Fruit fly (Drosophila melanogaster): ENCODE data around the gene Rpn3.

The Rpn3 gene

dm6 chr2L:19002959-19003371 lies 48.6 kb upstream of the Rpn3 start, which contains the start of gene CG31793 (continued):
- TF ChIP-seq CG18619 (GFP tag; optimal IDR thresholded peaks at IDR 0.05) (peak; percentile 32), CG1647 (GFP tag; optimal IDR thresholded peaks at IDR 0.05) (no peak), lab (GFP tag; optimal IDR thresholded peaks at IDR 0.05) (peak; percentile 73), CG6175 (GFP tag; IDR thresholded peaks at IDR 0.05) (no peak), amos (GFP tag; IDR thresholded peaks at IDR 0.05; ENCODE audit: partially characterized antibody) (no peak), CG18764 (GFP tag; optimal IDR thresholded peaks at IDR 0.05) (no peak), CG32767 (GFP tag; IDR thresholded peaks at IDR 0.05) (peak; percentile 57), disco-r (GFP tag; optimal IDR thresholded peaks at IDR 0.05) (no peak), Hsf (GFP tag; optimal IDR thresholded peaks at IDR 0.05) (no peak), grau (tag; optimal IDR thresholded peaks at IDR 0.05) (peak; percentile 72), CG13624 (GFP tag; optimal IDR thresholded peaks at IDR 0.05) (peak; percentile 2), CoRest (tag; optimal IDR thresholded peaks at IDR 0.05) (peak; percentile 65), CG9215 (GFP tag; IDR thresholded peaks at IDR 0.05) (no peak), odd (GFP tag; optimal IDR thresholded peaks at IDR 0.05) (peak; percentile 46), CG34224 (GFP tag; IDR thresholded peaks at IDR 0.05; ENCODE audit: partially characterized antibody) (peak; percentile 52; the same call in 2 of the 3 replicates), Asciz (GFP tag; optimal IDR thresholded peaks at IDR 0.05) (peak; percentile 39), dmrt99B (tag; optimal IDR thresholded peaks at IDR 0.05) (peak; percentile 58), CG10543 (GFP tag; optimal IDR thresholded peaks at IDR 0.05) (peak; percentile 67), CG10565 (GFP tag; optimal IDR thresholded peaks at IDR 0.05) (no peak), Gug (GFP tag; IDR thresholded peaks at IDR 0.05) (no peak), lbe (GFP tag; optimal IDR thresholded peaks at IDR 0.05) (peak; percentile 54), slbo (GFP tag; IDR thresholded peaks at IDR 0.05) (peak; percentile 47; the same call in 1 of the 2 replicates), gcm (GFP tag; optimal IDR thresholded peaks at IDR 0.05) (peak; percentile 40), CG4707 (GFP tag; optimal IDR thresholded peaks at IDR 0.05) (no peak), CG1529 (GFP tag; optimal IDR thresholded peaks at IDR 0.05) (no peak), Dfd (GFP tag; optimal IDR thresholded peaks at IDR 0.05) (no peak), her (GFP tag; optimal IDR thresholded peaks at IDR 0.05) (no peak), CG2678 (tag; optimal IDR thresholded peaks at IDR 0.05) (peak; percentile 79), CG6765 (GFP tag; optimal IDR thresholded peaks at IDR 0.05) (peak; percentile 13), CG9932 (GFP tag; IDR thresholded peaks at IDR 0.05) (peak; percentile 56), PHDP (tag; optimal IDR thresholded peaks at IDR 0.05) (peak; percentile 75), Adf1 (GFP tag; IDR thresholded peaks at IDR 0.05) (peak; percentile 26; the same call in 1 of the 2 replicates), CG17829 (tag; optimal IDR thresholded peaks at IDR 0.05) (peak; percentile 46), h (optimal IDR thresholded peaks at IDR 0.05) (no peak), Atf6 (GFP tag; IDR thresholded peaks at IDR 0.05) (peak; percentile 64), eyg (GFP tag; optimal IDR thresholded peaks at IDR 0.05) (no peak), prd (optimal IDR thresholded peaks at IDR 0.05) (no peak), prd (GFP tag; IDR thresholded peaks at IDR 0.05) (0 out of 3 replicates have a peak, but pooled peaks have one; percentile 17), CG2202 (tag; optimal IDR thresholded peaks at IDR 0.05) (no peak), exex (tag; optimal IDR thresholded peaks at IDR 0.05) (peak; percentile 68), HmgZ (tag; optimal IDR thresholded peaks at IDR 0.05) (peak; percentile 53), CG7745 (tag; optimal IDR thresholded peaks at IDR 0.05) (no peak), pros (GFP tag; optimal IDR thresholded peaks at IDR 0.05) (no peak), Nf-YC (tag; optimal IDR thresholded peaks at IDR 0.05) (peak; percentile 53), mirr (GFP tag; optimal IDR thresholded peaks at IDR 0.05) (peak; percentile 74), CG8924 (tag; optimal IDR thresholded peaks at IDR 0.05) (peak; percentile 67), inv (GFP tag; IDR thresholded peaks at IDR 0.05; ENCODE audit: partially characterized antibody) (no peak), CG31224 (GFP tag; IDR thresholded peaks at IDR 0.05) (no peak), trem (tag; optimal IDR thresholded peaks at IDR 0.05) (peak; percentile 14), CG12942 (GFP tag; optimal IDR thresholded peaks at IDR 0.05) (no peak), CG13775 (GFP tag; optimal IDR thresholded peaks at IDR 0.05) (peak; percentile 46)
